Worm (Caenorhabditis elegans) whole organism, L3 larva: ENCODE measurements around the gene cyp-14A4.

Experiments used
- ZK546.5 ChIP-seq: sonication (generic microtip); optimal IDR thresholded peaks from 2 replicates; lab custom pipeline; 2017; ENCODE audit warnings: missing biosample characterization, missing genetic modification characterization
- ama-1 ChIP-seq: fragments of 150-350 bp; optimal IDR thresholded peaks from 2 replicates; lab custom pipeline; 2018
- ceh-16 ChIP-seq: sonication (generic microtip); optimal IDR thresholded peaks from 2 replicates; lab custom pipeline; 2017; ENCODE audit warnings: missing biosample characterization, missing genetic modification characterization
- egl-27 ChIP-seq: sonication (generic microtip); optimal IDR thresholded peaks from 4 replicates; lab custom pipeline; 2017; ENCODE audit warnings: missing biosample characterization, missing genetic modification reagents, missing genetic modification characterization
- egl-5 ChIP-seq: fragments of 150-350 bp; optimal IDR thresholded peaks from 2 replicates; lab custom pipeline; 2017; ENCODE audit warnings: missing biosample characterization, missing genetic modification reagents, missing genetic modification characterization, inconsistent platforms
- mdl-1 ChIP-seq: fragments of 150-350 bp; optimal IDR thresholded peaks from 2 replicates; lab custom pipeline; 2014; ENCODE audit warnings: missing biosample characterization, missing genetic modification characterization
- nhr-25 ChIP-seq: sonication (generic microtip); optimal IDR thresholded peaks from 2 replicates; lab custom pipeline; 2017; ENCODE audit warnings: missing biosample characterization, missing genetic modification characterization
- nhr-28 ChIP-seq: fragments of 150-350 bp; optimal IDR thresholded peaks from 2 replicates; lab custom pipeline; 2014; ENCODE audit warnings: missing biosample characterization, missing genetic modification characterization
- nhr-76 ChIP-seq: fragments of 150-350 bp; sonication (generic microtip); optimal IDR thresholded peaks from 5 replicates; lab custom pipeline; 2014; ENCODE audit warnings: missing biosample characterization, missing genetic modification characterization
- skn-1 ChIP-seq: fragments of 150-350 bp; optimal IDR thresholded peaks from 2 replicates; lab custom pipeline; 2014; ENCODE audit warnings: missing biosample characterization, missing genetic modification characterization
- snpc-4 ChIP-seq: fragments of 150-350 bp; optimal IDR thresholded peaks from 2 replicates; lab custom pipeline; 2014; ENCODE audit warnings: missing biosample characterization, missing genetic modification characterization
- tbx-2 ChIP-seq: sonication (generic microtip); optimal IDR thresholded peaks from 2 replicates; lab custom pipeline; 2016; ENCODE audit warnings: mild to moderate bottlenecking, missing genetic modification characterization, missing compliant biosample characterization
- unc-62 ChIP-seq: fragments of 150-350 bp; sonication (generic microtip); optimal IDR thresholded peaks from 4 replicates; lab custom pipeline; 2014; ENCODE audit warnings: missing biosample characterization, missing genetic modification reagents, missing genetic modification characterization
- zag-1 ChIP-seq: fragments of 150-350 bp; optimal IDR thresholded peaks from 2 replicates; lab custom pipeline; 2014; ENCODE audit warnings: missing biosample characterization, missing genetic modification characterization

- TF ChIP-seq egl-27 (no peak), ZK546.5 (tag; lab: Kevin White, UChicago) (no peak), nhr-76 (tag; lab: Kevin White, UChicago) (no peak), nhr-28 (tag; lab: Kevin White, UChicago) (no peak), tbx-2 (tag; lab: Kevin White, UChicago) (no peak), ama-1 (lab: Kevin White, UChicago) (no peak), ceh-16 (no peak), nhr-25 (tag; lab: Kevin White, UChicago) (no peak), zag-1 (tag; lab: Kevin White, UChicago) (no peak), unc-62 (GFP tag; lab: Kevin White, UChicago) (no peak), mdl-1 (tag; lab: Kevin White, UChicago) (no peak), skn-1 (no peak), snpc-4 (tag; lab: Kevin White, UChicago) (no peak), egl-5 (no peak)
These were observed 24.7 kb upstream of the cyp-14A4 start, which contains the start of gene srxa-8 for ce11 chrX:13308745-13309144.
